Fruit fly (Drosophila melanogaster) whole organism, adult: ENCODE results near the gene CG32187.

Source experiments
- CG11617 ChIP-seq: fragments of 200-800 bp; sonication (Bioruptor generic); optimal IDR thresholded peaks from 2 replicates; lab custom pipeline; 2017; ENCODE audit warnings: mild to moderate bottlenecking, missing biosample characterization, missing genetic modification reagents, missing genetic modification characterization
- CG12768 ChIP-seq: fragments of 200-800 bp; sonication (Bioruptor generic); optimal IDR thresholded peaks from 2 replicates; lab custom pipeline; 2017; ENCODE audit warnings: missing biosample characterization, missing genetic modification characterization, mild to moderate bottlenecking, moderate library complexity, missing genetic modification reagents
- CG14711 ChIP-seq: fragments of 200-800 bp; sonication (Bioruptor generic); optimal IDR thresholded peaks from 2 replicates; lab custom pipeline; 2018; ENCODE audit warnings: missing biosample characterization, mild to moderate bottlenecking, missing genetic modification characterization, moderate library complexity
- CG1620 ChIP-seq: fragments of 200-800 bp; sonication (Bioruptor generic); optimal IDR thresholded peaks from 2 replicates; lab custom pipeline; 2016; ENCODE audit warnings: missing biosample characterization, missing genetic modification characterization
- CG7045 ChIP-seq: fragments of 200-800 bp; sonication (Bioruptor generic); optimal IDR thresholded peaks from 2 replicates; lab custom pipeline; 2017; ENCODE audit warnings: missing biosample characterization, mild to moderate bottlenecking, missing genetic modification characterization
- Crg-1 ChIP-seq: fragments of 200-800 bp; sonication (Bioruptor generic); optimal IDR thresholded peaks from 2 replicates; lab custom pipeline; 2016; ENCODE audit warnings: missing biosample characterization, missing genetic modification characterization
- bab1 ChIP-seq: fragments of 200-800 bp; sonication (Bioruptor generic); optimal IDR thresholded peaks from 3 replicates; lab custom pipeline; 2019; ENCODE audit warnings: missing biosample characterization, mild to moderate bottlenecking, missing genetic modification characterization, moderate library complexity
- cnc ChIP-seq, 2 experiments: fragments of >200 bp; optimal IDR thresholded peaks; 2 replicates each; lab custom pipeline; 2017
- kay ChIP-seq: fragments of 200-800 bp; sonication (Bioruptor generic); peaks from one replicate; lab custom pipeline; 2016; ENCODE audit warnings: missing biosample characterization, missing genetic modification characterization, borderline replicate concordance

dm6 chr3L:17791495-17791894 is 14.7 kb downstream of the CG32187 start:
- TF ChIP-seq CG12768 (GFP tag; lab: Kevin White, UChicago) (no peak), CG1620 (no peak), Crg-1 (GFP tag; lab: Kevin White, UChicago) (no peak), CG7045 (GFP tag; lab: Kevin White, UChicago) (no peak), CG14711 (tag; lab: Kevin White, UChicago) (no peak), bab1 (GFP tag; lab: Kevin White, UChicago) (no peak), cnc (optimal IDR thresholded peaks at IDR 0.05; lab: Kevin White, UChicago) (no peak), CG11617 (GFP tag; lab: Kevin White, UChicago) (no peak), kay (no peak)
